Fruit fly (Drosophila melanogaster): Measurements from ENCODE around the gene corto.
A peak's percentile ranks its signal among the peaks of the same experiment; 100 is the strongest.

The corto gene

DNA sequence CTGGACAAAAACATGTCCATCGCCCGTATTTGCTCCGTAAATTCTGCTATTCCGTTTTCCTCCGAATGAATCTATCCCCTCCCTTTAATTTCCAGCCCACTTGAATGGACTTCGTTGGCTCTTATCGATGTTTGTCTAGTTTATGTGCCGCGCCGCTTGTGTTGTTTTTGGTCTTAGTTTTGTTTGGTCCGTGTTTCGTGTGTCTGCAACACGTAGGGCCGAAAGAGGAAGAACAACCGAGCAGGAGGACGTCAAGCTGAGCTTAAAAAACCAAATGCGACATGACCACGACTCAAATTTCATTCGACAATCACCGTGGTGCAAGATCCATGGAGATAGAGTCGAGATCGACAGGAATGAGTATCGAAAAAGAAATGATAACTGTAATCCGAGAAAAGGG lies 17.3 kb upstream of the corto start:
- TF ChIP-seq bab1 (GFP tag; optimal IDR thresholded peaks at IDR 0.05) (no peak), CG33017 (tag; optimal IDR thresholded peaks at IDR 0.05) (no peak), toe (GFP tag; optimal IDR thresholded peaks at IDR 0.05) (no peak), CG12768 (GFP tag; optimal IDR thresholded peaks at IDR 0.05) (no peak), cic (GFP tag; optimal IDR thresholded peaks at IDR 0.05) (no peak), CG7045 (GFP tag; optimal IDR thresholded peaks at IDR 0.05) (no peak), tj (GFP tag; optimal IDR thresholded peaks at IDR 0.05) (no peak), CG14711 (tag; optimal IDR thresholded peaks at IDR 0.05) (no peak), CG5204 (GFP tag; optimal IDR thresholded peaks at IDR 0.05) (no peak), ovo (GFP tag; optimal IDR thresholded peaks at IDR 0.05) (no peak)

DNA sequence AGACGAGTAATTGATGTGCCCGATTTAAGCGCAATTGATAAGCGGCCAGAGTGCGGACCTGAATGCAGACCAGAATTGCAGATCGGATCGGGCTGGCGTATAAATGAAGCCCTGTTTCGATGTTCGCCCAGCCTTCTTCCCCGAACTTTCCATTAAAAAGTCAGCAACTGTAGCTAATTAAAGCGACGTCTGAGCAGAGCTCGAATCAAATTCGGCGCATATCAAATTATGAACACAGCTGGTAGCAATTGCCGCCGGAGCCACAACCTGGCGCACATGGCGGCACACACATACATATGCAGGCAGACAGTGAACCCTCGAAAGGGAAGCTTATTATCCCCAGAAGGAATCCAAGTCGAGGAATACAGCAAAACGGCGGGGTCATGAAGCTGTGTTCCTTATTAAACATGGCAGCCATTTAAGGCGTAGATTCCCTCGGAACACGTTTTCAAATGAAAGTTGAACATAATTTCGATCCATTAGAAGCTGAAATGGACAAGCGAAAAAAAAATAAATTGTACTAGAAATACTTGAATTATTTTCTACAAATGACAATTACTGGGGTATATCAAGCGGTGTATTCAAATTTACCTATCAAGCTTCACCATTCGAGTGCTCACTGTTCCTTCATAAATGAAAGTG lies 16.6 kb upstream of the corto start:
- no peak for TF ChIP-seq CG33017 (tag; optimal IDR thresholded peaks at IDR 0.05)

DNA sequence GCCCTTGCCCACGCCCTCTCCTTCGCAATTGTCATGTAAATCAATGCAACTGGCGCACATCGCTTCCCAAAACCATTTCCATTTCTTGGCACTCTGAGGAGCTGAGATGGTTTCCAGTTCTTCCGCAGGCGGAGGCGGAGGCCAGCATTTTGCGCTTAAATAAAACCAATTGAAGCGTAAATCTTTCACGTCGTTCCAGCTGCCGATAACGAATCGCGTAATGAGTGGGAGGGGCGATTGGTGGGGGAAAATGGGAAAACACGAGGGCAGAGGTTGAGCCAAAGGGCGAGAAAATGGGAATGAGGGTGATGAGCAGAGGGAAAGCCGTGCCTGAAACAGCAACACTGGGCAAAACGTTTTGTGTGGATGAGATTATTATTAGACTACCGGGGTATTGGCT lies 15.5 kb upstream of the corto start:
- TF ChIP-seq Hr96 (GFP tag; optimal IDR thresholded peaks at IDR 0.05) (no peak), CG1620 (GFP tag; optimal IDR thresholded peaks at IDR 0.05) (no peak), CG11617 (GFP tag; optimal IDR thresholded peaks at IDR 0.05) (no peak), CG33017 (tag; optimal IDR thresholded peaks at IDR 0.05) (no peak), cnc (optimal IDR thresholded peaks at IDR 0.05) (no peak), Mnt (GFP tag; optimal IDR thresholded peaks at IDR 0.05) (no peak), cic (GFP tag; optimal IDR thresholded peaks at IDR 0.05) (no peak), Crg-1 (GFP tag; optimal IDR thresholded peaks at IDR 0.05) (no peak), Clk (GFP tag; optimal IDR thresholded peaks at IDR 0.05) (no peak), CG12768 (GFP tag; optimal IDR thresholded peaks at IDR 0.05) (no peak), pad (GFP tag; optimal IDR thresholded peaks at IDR 0.05) (no peak), kay (GFP tag; ENCODE audit: borderline replicate concordance) (no peak), CG5204 (GFP tag; optimal IDR thresholded peaks at IDR 0.05) (no peak), CG7101 (tag; optimal IDR thresholded peaks at IDR 0.05) (no peak), ovo (GFP tag; optimal IDR thresholded peaks at IDR 0.05) (no peak), bab1 (GFP tag; optimal IDR thresholded peaks at IDR 0.05) (no peak), CG14711 (tag; optimal IDR thresholded peaks at IDR 0.05) (no peak), toe (GFP tag; optimal IDR thresholded peaks at IDR 0.05) (no peak), tj (GFP tag; optimal IDR thresholded peaks at IDR 0.05) (no peak), CG7045 (GFP tag; optimal IDR thresholded peaks at IDR 0.05) (no peak)

DNA sequence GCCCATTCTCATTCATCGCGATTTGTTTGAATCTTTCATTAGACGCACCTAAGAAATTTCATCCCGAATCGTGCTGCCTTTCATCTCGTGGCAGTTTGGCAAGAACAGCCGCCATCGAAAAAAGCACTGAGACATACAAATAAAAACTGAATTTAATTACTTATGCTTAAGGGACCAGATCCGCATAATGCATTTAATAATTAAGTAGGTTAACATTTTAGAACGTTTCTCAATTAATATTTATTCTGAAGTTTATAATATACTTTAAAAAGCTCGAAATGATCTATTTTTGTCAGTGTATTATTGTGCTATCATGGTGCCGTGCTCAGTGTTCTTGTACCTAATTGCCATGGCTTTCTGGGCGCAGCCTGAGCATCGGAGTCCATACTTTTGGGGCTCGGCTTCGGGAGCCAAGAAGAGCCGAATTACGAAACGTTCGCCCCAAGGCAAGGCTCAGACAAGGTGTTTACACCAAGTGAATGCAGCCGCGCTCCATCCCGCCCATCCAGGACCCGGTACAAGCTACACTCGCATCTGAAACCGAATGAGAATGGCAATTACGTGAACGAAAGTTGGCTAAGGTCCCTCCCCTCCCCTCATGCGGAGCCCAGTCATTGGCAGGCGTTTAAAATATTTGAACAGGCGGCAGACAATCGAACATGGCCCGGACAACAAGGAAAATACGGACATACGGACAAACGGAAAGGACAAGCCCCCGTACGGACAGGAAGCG lies 13.6 kb upstream of the corto start:
- TF ChIP-seq Hr96 (GFP tag; optimal IDR thresholded peaks at IDR 0.05) (no peak), ovo (GFP tag; optimal IDR thresholded peaks at IDR 0.05) (no peak)

DNA sequence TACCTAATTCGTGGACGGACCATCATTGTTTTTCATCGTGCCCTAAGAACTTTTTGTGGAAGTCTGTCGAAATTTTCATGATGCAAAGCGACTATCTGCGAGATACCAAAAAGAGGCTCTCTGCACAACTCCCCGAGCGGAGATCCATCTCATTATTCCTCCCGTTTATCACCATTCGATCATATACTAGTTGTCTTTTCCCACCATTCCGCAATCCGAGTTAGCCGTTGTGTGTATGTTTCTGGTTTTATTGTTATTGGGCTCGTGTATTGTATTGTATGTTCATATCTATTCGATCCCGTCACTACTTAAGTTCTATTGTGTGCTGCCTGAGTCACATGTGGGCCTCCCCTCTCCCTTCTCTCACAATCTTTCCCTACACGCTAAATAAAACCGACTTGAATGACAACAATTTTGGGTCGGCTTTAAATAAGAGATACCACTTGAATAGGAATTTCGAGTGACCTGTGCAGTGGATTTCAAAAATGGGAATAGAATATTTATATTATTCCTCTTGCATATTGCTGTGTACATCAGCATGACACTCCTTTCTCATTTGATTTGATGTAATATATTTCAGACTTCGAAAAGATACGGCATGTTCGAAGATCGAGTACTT lies 11.1 kb upstream of the corto start:
- TF ChIP-seq CG7045 (GFP tag; optimal IDR thresholded peaks at IDR 0.05), result no peak
- TF ChIP-seq Hr96 (GFP tag; optimal IDR thresholded peaks at IDR 0.05), result no peak
- no peak for TF ChIP-seq CG33017 (tag; optimal IDR thresholded peaks at IDR 0.05)
- no peak for TF ChIP-seq Clk (GFP tag; optimal IDR thresholded peaks at IDR 0.05)
- no peak for TF ChIP-seq CG14711 (tag; optimal IDR thresholded peaks at IDR 0.05)
- TF ChIP-seq CG1620 (GFP tag; optimal IDR thresholded peaks at IDR 0.05), result no peak
- no peak for TF ChIP-seq CG11617 (GFP tag; optimal IDR thresholded peaks at IDR 0.05)
- TF ChIP-seq ovo (GFP tag; optimal IDR thresholded peaks at IDR 0.05), result no peak
- TF ChIP-seq kay (GFP tag; ENCODE audit: borderline replicate concordance), result no peak

- no peak for TF ChIP-seq Mnt (GFP tag; optimal IDR thresholded peaks at IDR 0.05)
- no peak for TF ChIP-seq CG5204 (GFP tag; optimal IDR thresholded peaks at IDR 0.05)
- TF ChIP-seq tj (GFP tag; optimal IDR thresholded peaks at IDR 0.05), result no peak
- no peak for TF ChIP-seq bab1 (GFP tag; optimal IDR thresholded peaks at IDR 0.05)
- no peak for TF ChIP-seq CG7101 (tag; optimal IDR thresholded peaks at IDR 0.05)
- TF ChIP-seq pad (GFP tag; optimal IDR thresholded peaks at IDR 0.05), result no peak
- TF ChIP-seq CG7045 (GFP tag; optimal IDR thresholded peaks at IDR 0.05), result no peak
- no peak for TF ChIP-seq Crg-1 (GFP tag; optimal IDR thresholded peaks at IDR 0.05)
Observed at dm6 chr3R:5097175-5097574, 10.3 kb upstream of the corto start.

DNA sequence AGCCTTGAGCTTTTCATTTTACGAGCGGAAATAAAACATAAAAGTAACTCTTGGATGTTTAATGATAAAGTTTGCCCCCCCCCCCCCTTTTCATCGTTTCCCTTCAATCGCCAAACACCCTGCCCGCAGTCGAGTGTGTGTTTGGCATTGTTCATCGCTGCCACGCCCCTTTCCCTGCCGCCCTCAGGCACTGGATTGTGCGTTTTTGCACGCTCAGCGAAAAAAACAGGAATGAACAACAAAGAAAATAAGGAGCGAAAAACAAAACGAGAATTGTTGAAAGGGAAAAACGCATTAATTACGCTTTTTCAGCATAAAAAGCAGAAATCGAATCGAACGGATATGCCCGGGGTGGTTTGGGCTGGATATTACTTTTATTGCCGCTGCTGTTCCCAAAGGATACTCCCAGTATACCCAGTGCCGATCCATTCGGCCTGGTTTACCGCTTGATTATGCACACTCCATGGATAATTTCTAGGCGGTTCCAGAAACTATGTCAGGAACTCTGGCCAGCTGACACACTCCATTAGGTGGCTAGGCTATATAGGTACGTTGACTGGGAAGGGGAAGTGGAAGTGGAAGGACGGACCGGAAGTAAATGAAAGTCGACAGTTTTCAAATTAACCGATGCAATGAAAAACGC lies 9.2 kb upstream of the corto start:
- TF ChIP-seq CG33017 (tag; optimal IDR thresholded peaks at IDR 0.05) (no peak), pad (GFP tag; optimal IDR thresholded peaks at IDR 0.05) (no peak), tj (GFP tag; optimal IDR thresholded peaks at IDR 0.05) (peak; percentile 47)
